Worm (Caenorhabditis elegans) whole organism, L1 larva: ENCODE results near the gene srsx-14.

Source experiments
- C16A3.4 ChIP-seq: fragments of 150-350 bp; optimal IDR thresholded peaks from 2 replicates; lab custom pipeline; 2014; ENCODE audit warnings: missing biosample characterization, missing genetic modification characterization
- C34B4.2 ChIP-seq: sonication (generic microtip); optimal IDR thresholded peaks from 2 replicates; lab custom pipeline; 2017; ENCODE audit warnings: mild to moderate bottlenecking, missing genetic modification characterization, missing compliant biosample characterization
- F16B12.6 ChIP-seq: fragments of 150-350 bp; optimal IDR thresholded peaks from 2 replicates; lab custom pipeline; 2014; ENCODE audit warnings: missing biosample characterization, missing genetic modification characterization
- aha-1 ChIP-seq: fragments of 150-350 bp; optimal IDR thresholded peaks from 2 replicates; lab custom pipeline; 2014; ENCODE audit warnings: missing biosample characterization, missing genetic modification characterization
- aly-2 ChIP-seq: fragments of 150-350 bp; optimal IDR thresholded peaks from 2 replicates; lab custom pipeline; 2014; ENCODE audit warnings: missing biosample characterization, missing genetic modification characterization
- ama-1 ChIP-seq: fragments of 150-350 bp; optimal IDR thresholded peaks from 2 replicates; lab custom pipeline; 2014
- blmp-1 ChIP-seq: fragments of 150-350 bp; optimal IDR thresholded peaks from 2 replicates; lab custom pipeline; 2014; ENCODE audit warnings: missing biosample characterization, missing genetic modification characterization
- ceh-63 ChIP-seq: fragments of 200-800 bp; sonication (Bioruptor generic); optimal IDR thresholded peaks from 2 replicates; lab custom pipeline; 2018; ENCODE audit warnings: mild to moderate bottlenecking, missing genetic modification characterization, missing compliant biosample characterization
- ceh-8 ChIP-seq: fragments of 200-800 bp; sonication (Bioruptor generic); optimal IDR thresholded peaks from 2 replicates; lab custom pipeline; 2018; ENCODE audit warnings: mild to moderate bottlenecking, missing genetic modification characterization, moderate library complexity, missing compliant biosample characterization
- ceh-88 ChIP-seq: fragments of 200-800 bp; sonication (Bioruptor generic); IDR thresholded peaks from 2 replicates; pipeline ENCODE4 v1.3.6; 2022; ENCODE audit warnings: missing genetic modification characterization, missing compliant biosample characterization
- dpl-1 ChIP-seq, 3 experiments: fragments of 150-350 bp in 2 of 3; sonication (generic microtip) in 1 of 3; optimal IDR thresholded peaks; 2 replicates each; lab custom pipeline; 2014 to 2017; ENCODE audit warnings: missing biosample characterization in 3 of 3, missing genetic modification characterization in 3 of 3, missing genetic modification reagents in 3 of 3
- dsc-1 ChIP-seq: sonication (generic microtip); optimal IDR thresholded peaks from 2 replicates; lab custom pipeline; 2016; ENCODE audit warnings: mild to moderate bottlenecking, missing genetic modification characterization, missing compliant biosample characterization
- efl-1 ChIP-seq, 4 experiments: fragments of 150-350 bp; optimal IDR thresholded peaks in 3 of 4; peaks in 1 of 4; 1 replicate in 1 of 4; 2 replicates in 3 of 4; lab custom pipeline; 2014; ENCODE audit warnings: missing biosample characterization in 2 of 4, missing genetic modification characterization in 2 of 4, missing genetic modification reagents in 2 of 4
- efl-3 ChIP-seq: fragments of 200-800 bp; sonication (Bioruptor generic); optimal IDR thresholded peaks from 2 replicates; lab custom pipeline; 2018; ENCODE audit warnings: mild to moderate bottlenecking, missing genetic modification characterization, missing compliant biosample characterization
- egl-13 ChIP-seq: sonication (generic microtip); optimal IDR thresholded peaks from 2 replicates; lab custom pipeline; 2016; ENCODE audit warnings: missing genotype, missing genetic modification reagents, missing genetic modification characterization, missing compliant biosample characterization
- egl-27 ChIP-seq, 2 experiments: fragments of 150-350 bp in 1 of 2; sonication (generic microtip); optimal IDR thresholded peaks; 3 replicates each; lab custom pipeline; 2017 to 2018; ENCODE audit warnings: missing biosample characterization in 2 of 2, missing genetic modification characterization in 2 of 2, missing genetic modification reagents in 2 of 2
- elt-2 ChIP-seq: sonication (generic microtip); optimal IDR thresholded peaks from 2 replicates; lab custom pipeline; 2016; ENCODE audit warnings: missing genetic modification characterization, mild to moderate bottlenecking, inconsistent platforms, missing compliant biosample characterization, missing genetic modification reagents
- fkh-10 ChIP-seq: sonication (generic microtip); optimal IDR thresholded peaks from 2 replicates; lab custom pipeline; 2017; ENCODE audit warnings: missing biosample characterization, missing genetic modification reagents, missing genetic modification characterization
- fkh-8 ChIP-seq: sonication (generic microtip); optimal IDR thresholded peaks from 2 replicates; lab custom pipeline; 2016; ENCODE audit warnings: mild to moderate bottlenecking, missing genetic modification characterization, missing compliant biosample characterization
- isw-1 ChIP-seq: fragments of 200-800 bp; sonication (Bioruptor generic); IDR thresholded peaks from 2 replicates; pipeline ENCODE4 v1.3.6; 2022; ENCODE audit warnings: missing genetic modification characterization, missing compliant biosample characterization
- jun-1 ChIP-seq: fragments of 150-350 bp; optimal IDR thresholded peaks from 2 replicates; lab custom pipeline; 2014; ENCODE audit warnings: missing biosample characterization, missing genetic modification reagents, missing genetic modification characterization
- lin-14 ChIP-seq: fragments of 200-800 bp; sonication (Bioruptor generic); optimal IDR thresholded peaks from 2 replicates; lab custom pipeline; 2018; ENCODE audit warnings: mild to moderate bottlenecking, missing genetic modification characterization, moderate library complexity, missing compliant biosample characterization
- lin-15B ChIP-seq: fragments of 150-350 bp; sonication (generic microtip); optimal IDR thresholded peaks from 3 replicates; lab custom pipeline; 2014; ENCODE audit warnings: missing biosample characterization, missing genetic modification characterization
- lin-39 ChIP-seq: fragments of 150-350 bp; optimal IDR thresholded peaks from 2 replicates; lab custom pipeline; 2014; ENCODE audit warnings: missing biosample characterization, missing genetic modification reagents, missing genetic modification characterization
- lsy-2 ChIP-seq, 2 experiments: fragments of 150-350 bp; optimal IDR thresholded peaks; 2 replicates each; lab custom pipeline; 2014; ENCODE audit warnings: missing biosample characterization in 2 of 2, missing genetic modification characterization in 2 of 2
- mab-9 ChIP-seq: fragments of 200-800 bp; sonication (Bioruptor generic); IDR thresholded peaks from 2 replicates; pipeline ENCODE4 v1.3.6; 2022; ENCODE audit warnings: missing genetic modification reagents, missing genetic modification characterization, missing compliant biosample characterization
- mdl-1 ChIP-seq, 2 experiments: fragments of 150-350 bp; optimal IDR thresholded peaks; 2 replicates each; lab custom pipeline; 2014 to 2017; ENCODE audit warnings: missing biosample characterization in 2 of 2, missing genetic modification characterization in 2 of 2, inconsistent platforms in 1 of 2
- mef-2 ChIP-seq: fragments of 150-350 bp; optimal IDR thresholded peaks from 2 replicates; lab custom pipeline; 2014; ENCODE audit warnings: missing biosample characterization, missing genetic modification characterization
- mep-1 ChIP-seq: fragments of 150-350 bp; optimal IDR thresholded peaks from 2 replicates; lab custom pipeline; 2014; ENCODE audit warnings: missing biosample characterization, missing genetic modification characterization
- nhr-20 ChIP-seq: sonication (generic microtip); optimal IDR thresholded peaks from 2 replicates; lab custom pipeline; 2016; ENCODE audit warnings: mild to moderate bottlenecking, missing genetic modification characterization, missing compliant biosample characterization
- nhr-47 ChIP-seq: sonication (generic microtip); optimal IDR thresholded peaks from 2 replicates; lab custom pipeline; 2016; ENCODE audit warnings: mild to moderate bottlenecking, missing genetic modification characterization, moderate library complexity, missing compliant biosample characterization
- nhr-71 ChIP-seq: sonication (generic microtip); optimal IDR thresholded peaks from 2 replicates; lab custom pipeline; 2016; ENCODE audit warnings: mild to moderate bottlenecking, missing genetic modification characterization, moderate library complexity, missing compliant biosample characterization
- nhr-90 ChIP-seq: sonication (generic microtip); optimal IDR thresholded peaks from 2 replicates; lab custom pipeline; 2016; ENCODE audit warnings: mild to moderate bottlenecking, missing genetic modification characterization, missing compliant biosample characterization; ENCODE audit not compliant: poor library complexity
- pag-3 ChIP-seq: sonication (generic microtip); optimal IDR thresholded peaks from 2 replicates; lab custom pipeline; 2017; ENCODE audit warnings: missing genetic modification characterization, mild to moderate bottlenecking, missing compliant biosample characterization, antibody characterized with exemption, borderline replicate concordance; ENCODE audit not compliant: insufficient read depth
- pqm-1 ChIP-seq: sonication (generic microtip); optimal IDR thresholded peaks from 3 replicates; lab custom pipeline; 2017; ENCODE audit warnings: missing biosample characterization, missing genetic modification characterization
- rnt-1 ChIP-seq: sonication (generic microtip); optimal IDR thresholded peaks from 2 replicates; lab custom pipeline; 2016; ENCODE audit warnings: mild to moderate bottlenecking, missing genetic modification characterization, moderate library complexity, missing compliant biosample characterization
- sox-4 ChIP-seq: sonication (generic microtip); optimal IDR thresholded peaks from 2 replicates; lab custom pipeline; 2016; ENCODE audit warnings: missing genetic modification characterization, missing compliant biosample characterization
- sup-37 ChIP-seq: fragments of 200-800 bp; sonication (Bioruptor generic); optimal IDR thresholded peaks from 2 replicates; lab custom pipeline; 2018; ENCODE audit warnings: mild to moderate bottlenecking, missing genetic modification characterization, missing compliant biosample characterization
- swsn-7 ChIP-seq: sonication (generic microtip); optimal IDR thresholded peaks from 2 replicates; lab custom pipeline; 2016; ENCODE audit warnings: missing genetic modification characterization, missing compliant biosample characterization
- tbx-2 ChIP-seq: sonication (generic microtip); optimal IDR thresholded peaks from 2 replicates; lab custom pipeline; 2016; ENCODE audit warnings: missing genetic modification characterization, missing compliant biosample characterization
- unc-130 ChIP-seq: fragments of 150-350 bp; optimal IDR thresholded peaks from 2 replicates; lab custom pipeline; 2017; ENCODE audit warnings: missing biosample characterization, missing genetic modification characterization, inconsistent platforms
- unc-62 ChIP-seq: fragments of 150-350 bp; optimal IDR thresholded peaks from 2 replicates; lab custom pipeline; 2014; ENCODE audit warnings: missing biosample characterization, missing genetic modification reagents, missing genetic modification characterization
- unc-86 ChIP-seq: sonication (generic microtip); optimal IDR thresholded peaks from 2 replicates; lab custom pipeline; 2016; ENCODE audit warnings: missing genetic modification characterization, missing compliant biosample characterization
- unc-98 ChIP-seq: fragments of 200-800 bp; sonication (Bioruptor generic); IDR thresholded peaks from 2 replicates; pipeline ENCODE4 v1.3.6; 2022; ENCODE audit warnings: missing genetic modification characterization, missing compliant biosample characterization
- xbp-1 ChIP-seq: sonication (generic microtip); optimal IDR thresholded peaks from 2 replicates; lab custom pipeline; 2016; ENCODE audit warnings: missing genetic modification characterization, missing compliant biosample characterization
- zip-4 ChIP-seq: fragments of 200-800 bp; sonication (Bioruptor generic); optimal IDR thresholded peaks from 2 replicates; lab custom pipeline; 2018; ENCODE audit warnings: mild to moderate bottlenecking, missing genetic modification characterization, moderate library complexity, missing compliant biosample characterization
- ztf-11 ChIP-seq, 2 experiments: sonication (generic microtip); optimal IDR thresholded peaks; 2 replicates each; lab custom pipeline; 2016 to 2017; ENCODE audit warnings: missing genetic modification characterization in 2 of 2, missing biosample characterization in 1 of 2, missing compliant biosample characterization in 1 of 2
- ztf-4 ChIP-seq: fragments of 150-350 bp; optimal IDR thresholded peaks from 2 replicates; lab custom pipeline; 2014; ENCODE audit warnings: missing biosample characterization, missing genetic modification characterization

The srsx-14 gene

ce11 chrIV:5595567-5595966, 31.4 kb downstream of the srsx-14 start (continued):
- TF ChIP-seq mdl-1 (tag; optimal IDR thresholded peaks at IDR 0.05; lab: Kevin White, UChicago) (no peak), nhr-20 (tag; lab: Kevin White, UChicago) (peak; percentile 21), lsy-2 (tag; optimal IDR thresholded peaks at IDR 0.05; lab: Kevin White, UChicago) (no peak), elt-2 (tag; lab: Kevin White, UChicago) (no peak), nhr-90 (tag; lab: Kevin White, UChicago) (no peak), unc-86 (tag; lab: Kevin White, UChicago) (no peak), fkh-10 (GFP tag; lab: Kevin White, UChicago) (no peak), C16A3.4 (tag; lab: Kevin White, UChicago) (no peak), nhr-47 (peak; percentile 57), fkh-8 (peak; percentile 39), egl-27 (tag; optimal IDR thresholded peaks at IDR 0.05; lab: Kevin White, UChicago) (no peak), xbp-1 (tag; lab: Kevin White, UChicago) (no peak), swsn-7 (tag; lab: Kevin White, UChicago) (no peak), blmp-1 (tag; lab: Kevin White, UChicago) (peak; percentile 11), tbx-2 (tag; lab: Kevin White, UChicago) (no peak), dsc-1 (tag; lab: Kevin White, UChicago) (peak; percentile 95), mep-1 (tag; lab: Kevin White, UChicago) (peak; percentile 45), ceh-88 (GFP tag; lab: Robert Waterston, UW) (no peak), sox-4 (peak; percentile 29), C34B4.2 (tag; lab: Kevin White, UChicago) (no peak)

- peak; percentile 67 for TF ChIP-seq unc-130
- no peak for TF ChIP-seq ceh-8 (GFP tag; lab: Kevin White, UChicago)
- peak; percentile 14 for TF ChIP-seq jun-1 (tag; lab: Kevin White, UChicago)
- TF ChIP-seq egl-13, result no peak
- peak; percentile 60 to 80 for TF ChIP-seq lsy-2 (tag; optimal IDR thresholded peaks at IDR 0.05; lab: Kevin White, UChicago)
- no peak for TF ChIP-seq ceh-63 (GFP tag; lab: Kevin White, UChicago)
- TF ChIP-seq F16B12.6 (tag; lab: Kevin White, UChicago), result no peak
- peak; percentile 39 to 53 for TF ChIP-seq efl-1 (optimal IDR thresholded peaks at IDR 0.05; lab: Kevin White, UChicago)
- TF ChIP-seq efl-1 (GFP tag; optimal IDR thresholded peaks at IDR 0.05 in 1 of 2; lab: Kevin White, UChicago), result peak in 1 of 2 experiments; percentile 90
- TF ChIP-seq fkh-8, result no peak
- peak; percentile 65 for TF ChIP-seq lin-39 (tag; lab: Kevin White, UChicago)
- TF ChIP-seq efl-3, result no peak
- TF ChIP-seq ztf-4 (tag; lab: Kevin White, UChicago), result peak; percentile 45
- peak; percentile 71 for TF ChIP-seq tbx-2 (tag; lab: Kevin White, UChicago)
- no peak for TF ChIP-seq ama-1 (lab: Kevin White, UChicago)
- TF ChIP-seq C16A3.4 (tag; lab: Kevin White, UChicago), result peak; percentile 71
- no peak for TF ChIP-seq pag-3
- TF ChIP-seq sox-4, result no peak
- no peak for TF ChIP-seq sup-37
- TF ChIP-seq zip-4, result no peak
- no peak for TF ChIP-seq dsc-1 (tag; lab: Kevin White, UChicago)
- TF ChIP-seq mdl-1 (tag; optimal IDR thresholded peaks at IDR 0.05; lab: Kevin White, UChicago), result peak in 1 of 2 experiments; percentile 71
- TF ChIP-seq nhr-47, result peak; percentile 68
- peak; percentile 69 for TF ChIP-seq rnt-1 (tag; lab: Kevin White, UChicago)
- peak; percentile 69 for TF ChIP-seq nhr-90 (tag; lab: Kevin White, UChicago)
- TF ChIP-seq unc-98 (GFP tag; lab: Robert Waterston, UW), result 0 out of 2 replicates have a peak, but pooled peaks have one; percentile 33
- no peak for TF ChIP-seq isw-1 (GFP tag; lab: Robert Waterston, UW)
- no peak for TF ChIP-seq aha-1
- no peak for TF ChIP-seq lin-15B
- TF ChIP-seq pqm-1 (tag; lab: Kevin White, UChicago), result no peak
- peak; percentile 91 for TF ChIP-seq nhr-71 (tag; lab: Kevin White, UChicago)
- TF ChIP-seq fkh-10 (GFP tag; lab: Kevin White, UChicago), result no peak
- TF ChIP-seq unc-62, result peak; percentile 12
- TF ChIP-seq dpl-1 (GFP tag; optimal IDR thresholded peaks at IDR 0.05; lab: Kevin White, UChicago), result peak; percentile 3 to 36 (median 11)
- TF ChIP-seq mef-2, result peak; percentile 3
- TF ChIP-seq swsn-7 (tag; lab: Kevin White, UChicago), result peak; percentile 48
- TF ChIP-seq ceh-88 (GFP tag; lab: Robert Waterston, UW), result no peak
- no peak for TF ChIP-seq ztf-11 (tag; optimal IDR thresholded peaks at IDR 0.05; lab: Kevin White, UChicago)
- TF ChIP-seq mab-9 (GFP tag; lab: Robert Waterston, UW), result no peak
- peak; percentile 77 for TF ChIP-seq xbp-1 (tag; lab: Kevin White, UChicago)
- TF ChIP-seq aly-2 (tag; lab: Kevin White, UChicago), result no peak
- TF ChIP-seq lin-14 (GFP tag; lab: Kevin White, UChicago), result peak; percentile 98
Measured at ce11 chrIV:5593804-5594214, 33.1 kb downstream of the srsx-14 start.
